Fruit fly (Drosophila melanogaster): ENCODE results near the gene CG11583.

The CG11583 gene

dm6 chr3L:4288591-4289056 is 6.0 kb upstream of the CG11583 start, which contains the start of gene Hexo1 (continued):
- no peak for TF ChIP-seq CG7987 (GFP tag; optimal IDR thresholded peaks at IDR 0.05)
- TF ChIP-seq Ada2b (GFP tag; IDR thresholded peaks at IDR 0.05) = 0 out of 2 replicates have a peak, but pooled peaks have one; percentile 17
- TF ChIP-seq CG18476 (GFP tag; optimal IDR thresholded peaks at IDR 0.05) = no peak
- no peak for TF ChIP-seq unc-4 (GFP tag; IDR thresholded peaks at IDR 0.05; ENCODE audit: partially characterized antibody)
- peak; percentile 47 for TF ChIP-seq CG7839 (tag; optimal IDR thresholded peaks at IDR 0.05)
- no peak for TF ChIP-seq pnt (GFP tag; optimal IDR thresholded peaks at IDR 0.05)
- TF ChIP-seq Hmr (GFP tag; optimal IDR thresholded peaks at IDR 0.05) = peak; percentile 37
- TF ChIP-seq CG6175 (GFP tag; IDR thresholded peaks at IDR 0.05) = no peak
- no peak for TF ChIP-seq CG2202 (tag; optimal IDR thresholded peaks at IDR 0.05)
- no peak for TF ChIP-seq nau (GFP tag; optimal IDR thresholded peaks at IDR 0.05)
- no peak for TF ChIP-seq Hmx (GFP tag; optimal IDR thresholded peaks at IDR 0.05)
- TF ChIP-seq CG7556 (GFP tag; optimal IDR thresholded peaks at IDR 0.05) = peak; percentile 29
- TF ChIP-seq Nf-YB (GFP tag; optimal IDR thresholded peaks at IDR 0.05) = no peak
- no peak for TF ChIP-seq CG18599 (GFP tag; optimal IDR thresholded peaks at IDR 0.05)
- TF ChIP-seq Rx (GFP tag; IDR thresholded peaks at IDR 0.05) = no peak
- no peak for TF ChIP-seq CG15479 (GFP tag; optimal IDR thresholded peaks at IDR 0.05)
- no peak for TF ChIP-seq cad (GFP tag; optimal IDR thresholded peaks at IDR 0.05)
- no peak for TF ChIP-seq CG4730 (GFP tag; IDR thresholded peaks at IDR 0.05)
- no peak for TF ChIP-seq Hr3 (GFP tag; optimal IDR thresholded peaks at IDR 0.05)
- TF ChIP-seq crol (GFP tag; IDR thresholded peaks at IDR 0.05) = no peak
- peak; percentile 48 for TF ChIP-seq PHDP (tag; optimal IDR thresholded peaks at IDR 0.05)
- no peak for TF ChIP-seq CG1647 (GFP tag; optimal IDR thresholded peaks at IDR 0.05)
- no peak for TF ChIP-seq Adf1 (GFP tag; IDR thresholded peaks at IDR 0.05)
- TF ChIP-seq nerfin-1 (tag; optimal IDR thresholded peaks at IDR 0.05) = no peak
- TF ChIP-seq CG17385 (GFP tag; optimal IDR thresholded peaks at IDR 0.05) = peak; percentile 36
- TF ChIP-seq CG1603 (tag; optimal IDR thresholded peaks at IDR 0.05) = peak; percentile 23
- no peak for TF ChIP-seq Atf6 (GFP tag; IDR thresholded peaks at IDR 0.05)
- TF ChIP-seq GATAe (GFP tag; conservative IDR thresholded peaks at IDR 0.05) = peak; percentile 37; the same call in 1 of the 2 replicates
- TF ChIP-seq Dad (GFP tag; optimal IDR thresholded peaks at IDR 0.05) = no peak
- no peak for TF ChIP-seq CG17568 (GFP tag; optimal IDR thresholded peaks at IDR 0.05)
- peak; percentile 40 for TF ChIP-seq Fer1 (GFP tag; optimal IDR thresholded peaks at IDR 0.05)
- no peak for TF ChIP-seq Hr51 (GFP tag; optimal IDR thresholded peaks at IDR 0.05)
- TF ChIP-seq corto (GFP tag; optimal IDR thresholded peaks at IDR 0.05) = no peak
- no peak for TF ChIP-seq oc (tag; optimal IDR thresholded peaks at IDR 0.05)
- no peak for TF ChIP-seq hth (optimal IDR thresholded peaks at IDR 0.05)
- TF ChIP-seq NC2α (GFP tag; optimal IDR thresholded peaks at IDR 0.05) = no peak
- no peak for TF ChIP-seq ind (GFP tag; optimal IDR thresholded peaks at IDR 0.05)
- peak; percentile 11 for TF ChIP-seq kni (GFP tag; optimal IDR thresholded peaks at IDR 0.05)
- no peak for TF ChIP-seq Dll (GFP tag; IDR thresholded peaks at IDR 0.05; ENCODE audit: partially characterized antibody)
- no peak for TF ChIP-seq Dek (tag; optimal IDR thresholded peaks at IDR 0.05)
- no peak for TF ChIP-seq Bgb (GFP tag; IDR thresholded peaks at IDR 0.05; ENCODE audit: partially characterized antibody)
- TF ChIP-seq aop (GFP tag; IDR thresholded peaks at IDR 0.05) = no peak
- no peak for TF ChIP-seq knrl (GFP tag; IDR thresholded peaks at IDR 0.05; ENCODE audit: partially characterized antibody)
- peak; percentile 79 for TF ChIP-seq CG34376 (GFP tag; optimal IDR thresholded peaks at IDR 0.05)
- no peak for TF ChIP-seq CG2889 (GFP tag; IDR thresholded peaks at IDR 0.05)
- TF ChIP-seq CG43689 (GFP tag; IDR thresholded peaks at IDR 0.05) = no peak
- no peak for TF ChIP-seq Ravus (GFP tag; IDR thresholded peaks at IDR 0.05)
- no peak for TF ChIP-seq CG31441 (GFP tag; IDR thresholded peaks at IDR 0.05)
- no peak for TF ChIP-seq Sry-β (GFP tag; optimal IDR thresholded peaks at IDR 0.05)
- TF ChIP-seq en (GFP tag; optimal IDR thresholded peaks at IDR 0.05) = no peak
- no peak for TF ChIP-seq peb (GFP tag; IDR thresholded peaks at IDR 0.05)
